Fruit fly (Drosophila melanogaster) whole organism: ENCODE data around the gene CG45105.

Experiments
- CG8478 ChIP-seq: fragments of >200 bp; optimal IDR thresholded peaks from 2 replicates; lab custom pipeline; 2018; ENCODE audit warnings: inconsistent platforms
- psq ChIP-seq: fragments of >200 bp; optimal IDR thresholded peaks from 2 replicates; lab custom pipeline; 2017
- usp ChIP-seq: fragments of >200 bp; optimal IDR thresholded peaks from 2 replicates; lab custom pipeline; 2017; ENCODE audit warnings: missing biosample characterization, missing genetic modification characterization, mixed read lengths

dm6 chr3R:15875611-15876010, 42.2 kb downstream of the CG45105 start, which contains the start of gene CG31183:
- TF ChIP-seq CG8478 (lab: Kevin White, UChicago), result no peak
- no peak for TF ChIP-seq psq (lab: Kevin White, UChicago)
- no peak for TF ChIP-seq usp
